Worm (Caenorhabditis elegans) whole organism, midembryonic: ENCODE measurements around the gene oac-6.
A peak's percentile ranks its signal among the peaks of the same experiment; 100 is the strongest.

Experiments used
- T22C8.4 ChIP-seq: fragments of 200-800 bp; sonication (Bioruptor generic); IDR thresholded peaks from 2 replicates; pipeline ENCODE4 v1.3.6; 2022; ENCODE audit warnings: missing genetic modification characterization, missing compliant biosample characterization
- cog-1 ChIP-seq: sonication (generic microtip); optimal IDR thresholded peaks from 2 replicates; lab custom pipeline; 2016; ENCODE audit warnings: missing genetic modification characterization, missing compliant biosample characterization
- flt-1 ChIP-seq: fragments of 200-800 bp; sonication (Bioruptor generic); IDR thresholded peaks from 2 replicates; pipeline ENCODE4 v1.3.6; 2022; ENCODE audit warnings: missing genetic modification characterization, missing compliant biosample characterization
- klf-2 ChIP-seq: fragments of 200-800 bp; sonication (Bioruptor generic); conservative IDR thresholded peaks from 2 replicates; pipeline ENCODE4 v1.3.6; 2022; ENCODE audit warnings: missing genetic modification reagents, missing genetic modification characterization, missing compliant biosample characterization
- med-1 ChIP-seq: sonication (generic microtip); optimal IDR thresholded peaks from 2 replicates; lab custom pipeline; 2017; ENCODE audit warnings: missing genetic modification characterization, mild to moderate bottlenecking, missing compliant biosample characterization, antibody characterized with exemption, missing genetic modification reagents; ENCODE audit not compliant: insufficient read depth
- ref-1 ChIP-seq: fragments of 200-800 bp; sonication (Bioruptor generic); conservative IDR thresholded peaks from 2 replicates; pipeline ENCODE4 v1.3.6; 2022; ENCODE audit warnings: missing genetic modification reagents, missing genetic modification characterization, missing compliant biosample characterization
- tab-1 ChIP-seq: fragments of 200-800 bp; sonication (Bioruptor generic); IDR thresholded peaks from 2 replicates; pipeline ENCODE4 v1.3.6; 2022; ENCODE audit warnings: missing genetic modification characterization, missing compliant biosample characterization
- ztf-23 ChIP-seq: fragments of 200-800 bp; sonication (Bioruptor generic); IDR thresholded peaks from 2 replicates; pipeline ENCODE4 v1.3.6; 2022; ENCODE audit warnings: missing genetic modification reagents, missing genetic modification characterization, missing compliant biosample characterization
- ztf-29 ChIP-seq: fragments of 200-800 bp; sonication (Bioruptor generic); IDR thresholded peaks from 2 replicates; pipeline ENCODE4 v1.3.6; 2022; ENCODE audit warnings: missing genetic modification reagents, missing genetic modification characterization, missing compliant biosample characterization

The oac-6 gene

ce11 chrV:16341497-16342257 lies 39.2 kb downstream of the oac-6 start:
- 0 out of 2 replicates have a peak, but pooled peaks have one; percentile 43 for TF ChIP-seq klf-2 (GFP tag; lab: Robert Waterston, UW)

- TF ChIP-seq ref-1 (GFP tag; lab: Robert Waterston, UW) (no peak), med-1 (GFP tag; lab: Kevin White, UChicago) (no peak), cog-1 (tag; lab: Kevin White, UChicago) (no peak), tab-1 (GFP tag; lab: Robert Waterston, UW) (no peak), ztf-23 (GFP tag; lab: Robert Waterston, UW) (no peak), T22C8.4 (no peak), klf-2 (GFP tag; lab: Robert Waterston, UW) (no peak), flt-1 (GFP tag; lab: Robert Waterston, UW) (no peak), ztf-29 (no peak)
Measured at ce11 chrV:16342258-16342618, 39.7 kb downstream of the oac-6 start, which contains the start of gene nhr-193. nhr-193 (plus strand) TSS chrV:16342308.

ce11 chrV:16346406-16347108 lies 44.0 kb downstream of the oac-6 start, which contains the start of the genes W08G11.5 and W08G11.1:
W08G11.5 (minus strand) TSS chrV:16346506.
W08G11.1 (plus strand) TSS chrV:16347058.
- no peak for TF ChIP-seq cog-1 (tag; lab: Kevin White, UChicago)
- no peak for TF ChIP-seq med-1 (GFP tag; lab: Kevin White, UChicago)
- no peak for TF ChIP-seq flt-1 (GFP tag; lab: Robert Waterston, UW)
- TF ChIP-seq tab-1 (GFP tag; lab: Robert Waterston, UW) = no peak
- TF ChIP-seq ztf-23 (GFP tag; lab: Robert Waterston, UW) = no peak

ce11 chrV:16350061-16350460 lies 47.5 kb downstream of the oac-6 start:
- TF ChIP-seq cog-1 (tag; lab: Kevin White, UChicago) (no peak), ref-1 (GFP tag; lab: Robert Waterston, UW) (no peak), flt-1 (GFP tag; lab: Robert Waterston, UW) (no peak), ztf-29 (no peak), klf-2 (GFP tag; lab: Robert Waterston, UW) (no peak), T22C8.4 (no peak), ztf-23 (GFP tag; lab: Robert Waterston, UW) (no peak), med-1 (GFP tag; lab: Kevin White, UChicago) (no peak), tab-1 (GFP tag; lab: Robert Waterston, UW) (no peak)

ce11 chrV:16350775-16351378 lies 48.4 kb downstream of the oac-6 start:
- no peak for TF ChIP-seq klf-2 (GFP tag; lab: Robert Waterston, UW)
- no peak for TF ChIP-seq med-1 (GFP tag; lab: Kevin White, UChicago)

ce11 chrV:16351757-16352156 lies 49.2 kb downstream of the oac-6 start:
- TF ChIP-seq T22C8.4 (no peak), ztf-29 (no peak), med-1 (GFP tag; lab: Kevin White, UChicago) (no peak), flt-1 (GFP tag; lab: Robert Waterston, UW) (no peak), tab-1 (GFP tag; lab: Robert Waterston, UW) (no peak), ztf-23 (GFP tag; lab: Robert Waterston, UW) (no peak), klf-2 (GFP tag; lab: Robert Waterston, UW) (no peak), cog-1 (tag; lab: Kevin White, UChicago) (no peak), ref-1 (GFP tag; lab: Robert Waterston, UW) (no peak)

ce11 chrV:16352282-16352681 lies 49.8 kb downstream of the oac-6 start:
- no peak for TF ChIP-seq ztf-29
- no peak for TF ChIP-seq klf-2 (GFP tag; lab: Robert Waterston, UW)
- no peak for TF ChIP-seq ref-1 (GFP tag; lab: Robert Waterston, UW)
- no peak for TF ChIP-seq T22C8.4
- no peak for TF ChIP-seq cog-1 (tag; lab: Kevin White, UChicago)
- no peak for TF ChIP-seq flt-1 (GFP tag; lab: Robert Waterston, UW)
- no peak for TF ChIP-seq tab-1 (GFP tag; lab: Robert Waterston, UW)

- TF ChIP-seq ref-1 (GFP tag; lab: Robert Waterston, UW) (no peak), ztf-23 (GFP tag; lab: Robert Waterston, UW) (no peak), med-1 (GFP tag; lab: Kevin White, UChicago) (no peak), T22C8.4 (no peak), klf-2 (GFP tag; lab: Robert Waterston, UW) (no peak), flt-1 (GFP tag; lab: Robert Waterston, UW) (no peak), ztf-29 (no peak), tab-1 (GFP tag; lab: Robert Waterston, UW) (no peak)
Measured at ce11 chrV:16354675-16355074, 52.2 kb downstream of the oac-6 start.
